Fruit fly (Drosophila melanogaster) whole organism, embryonic: Measurements from ENCODE around the gene CG17364.

Source experiments
- Ada2b ChIP-seq: fragments of 200-800 bp; sonication (Bioruptor generic); IDR thresholded peaks from 2 replicates; pipeline ENCODE4 v1.3.6; 2022; ENCODE audit warnings: missing biosample characterization, missing genetic modification characterization
- Awh ChIP-seq: fragments of 200-800 bp; sonication (Bioruptor generic); IDR thresholded peaks from 2 replicates; pipeline ENCODE4, ENCODE4 v1.3.6; 2022; ENCODE audit warnings: missing biosample characterization, missing genetic modification characterization
- CG10565 ChIP-seq: fragments of 200-800 bp; sonication (Bioruptor generic); optimal IDR thresholded peaks from 3 replicates; lab custom pipeline; 2016; ENCODE audit warnings: missing biosample characterization, mild to moderate bottlenecking, missing genetic modification characterization
- CG11085 ChIP-seq: fragments of 200-800 bp; sonication (Bioruptor generic); IDR thresholded peaks from 2 replicates; pipeline ENCODE4 v1.3.6; 2022; ENCODE audit warnings: missing biosample characterization, missing genetic modification characterization
- CG11723 ChIP-seq: fragments of 200-800 bp; sonication (Bioruptor generic); optimal IDR thresholded peaks from 2 replicates; lab custom pipeline; 2017; ENCODE audit warnings: missing biosample characterization, mild to moderate bottlenecking, missing genetic modification characterization
- CG12299 ChIP-seq: fragments of 200-800 bp; sonication (Bioruptor generic); optimal IDR thresholded peaks from 2 replicates; lab custom pipeline; 2018; ENCODE audit warnings: missing biosample characterization, mild to moderate bottlenecking, missing genetic modification characterization
- CG1233 ChIP-seq: fragments of 200-800 bp; sonication (Bioruptor generic); optimal IDR thresholded peaks from 4 replicates; lab custom pipeline; 2018; ENCODE audit warnings: missing biosample characterization, mild to moderate bottlenecking, missing genetic modification characterization
- CG13123 ChIP-seq: fragments of 200-800 bp; sonication (Bioruptor generic); optimal IDR thresholded peaks from 2 replicates; lab custom pipeline; 2016; ENCODE audit warnings: missing biosample characterization, missing genetic modification characterization
- CG15479 ChIP-seq: fragments of 200-800 bp; sonication (Bioruptor generic); optimal IDR thresholded peaks from 3 replicates; lab custom pipeline; 2019; ENCODE audit warnings: missing biosample characterization, mild to moderate bottlenecking, missing genetic modification characterization, moderate library complexity
- CG15601 ChIP-seq: fragments of 200-800 bp; sonication (Bioruptor generic); optimal IDR thresholded peaks from 3 replicates; lab custom pipeline; 2019; ENCODE audit warnings: missing biosample characterization, mild to moderate bottlenecking, missing genetic modification characterization, moderate library complexity
- CG1647 ChIP-seq: fragments of 200-800 bp; sonication (Bioruptor generic); optimal IDR thresholded peaks from 3 replicates; lab custom pipeline; 2016; ENCODE audit warnings: missing biosample characterization, missing genetic modification characterization
- CG17186 ChIP-seq: fragments of 200-800 bp; sonication (Bioruptor generic); optimal IDR thresholded peaks from 3 replicates; lab custom pipeline; 2017; ENCODE audit warnings: missing biosample characterization, missing genetic modification reagents, missing genetic modification characterization
- CG18011 ChIP-seq: fragments of 200-800 bp; sonication (Bioruptor generic); optimal IDR thresholded peaks from 2 replicates; lab custom pipeline; 2017; ENCODE audit warnings: missing biosample characterization, missing genetic modification characterization, mild to moderate bottlenecking, moderate library complexity, missing genotype
- CG2116 ChIP-seq: fragments of 200-800 bp; sonication (Bioruptor generic); optimal IDR thresholded peaks from 3 replicates; lab custom pipeline; 2018; ENCODE audit warnings: missing biosample characterization, mild to moderate bottlenecking, missing genetic modification characterization
- CG30403 ChIP-seq: fragments of 200-800 bp; sonication (Bioruptor generic); optimal IDR thresholded peaks from 3 replicates; lab custom pipeline; 2016; ENCODE audit warnings: missing biosample characterization, missing genetic modification characterization
- CG33557 ChIP-seq: fragments of 200-800 bp; sonication (Bioruptor generic); optimal IDR thresholded peaks from 2 replicates; lab custom pipeline; 2019; ENCODE audit warnings: missing biosample characterization, mild to moderate bottlenecking, missing genetic modification characterization, moderate library complexity
- CG3726 ChIP-seq: fragments of 200-800 bp; sonication (Bioruptor generic); IDR thresholded peaks from 3 replicates; pipeline ENCODE4, ENCODE4 v1.3.6; 2022; ENCODE audit warnings: missing biosample characterization, missing genetic modification characterization
- CG42726 ChIP-seq: fragments of 200-800 bp; sonication (Bioruptor generic); IDR thresholded peaks from 2 replicates; pipeline ENCODE4 v1.3.6; 2022; ENCODE audit warnings: missing biosample characterization, missing genetic modification characterization; ENCODE audit not compliant: partially characterized antibody
- CG4820 ChIP-seq: fragments of 200-800 bp; sonication (Bioruptor generic); optimal IDR thresholded peaks from 3 replicates; lab custom pipeline; 2016; ENCODE audit warnings: missing biosample characterization, missing genetic modification characterization
- CG8089 ChIP-seq: fragments of 200-800 bp; sonication (Bioruptor generic); optimal IDR thresholded peaks from 3 replicates; lab custom pipeline; 2016; ENCODE audit warnings: missing biosample characterization, missing genetic modification characterization
- CG8478 ChIP-seq: fragments of >200 bp; optimal IDR thresholded peaks from 2 replicates; lab custom pipeline; 2018
- CG8924 ChIP-seq: fragments of 200-800 bp; optimal IDR thresholded peaks from 3 replicates; lab custom pipeline; 2019; ENCODE audit warnings: missing biosample characterization, mild to moderate bottlenecking, missing genetic modification characterization, moderate library complexity
- CG9797 ChIP-seq: fragments of 200-800 bp; sonication (Bioruptor generic); optimal IDR thresholded peaks from 3 replicates; lab custom pipeline; 2018; ENCODE audit warnings: missing biosample characterization, mild to moderate bottlenecking, missing genetic modification characterization
- CkIIα-i1 ChIP-seq: fragments of 200-800 bp; sonication (Bioruptor generic); IDR thresholded peaks from 2 replicates; pipeline ENCODE4 v1.3.6; 2022; ENCODE audit warnings: missing biosample characterization, missing genetic modification characterization
- Dfd ChIP-seq, 2 experiments: fragments of >200 bp; optimal IDR thresholded peaks; 2 replicates each; lab custom pipeline; 2017; ENCODE audit warnings: missing biosample characterization in 2 of 2, missing genetic modification characterization in 2 of 2
- Dll ChIP-seq: fragments of 200-800 bp; sonication (Bioruptor generic); IDR thresholded peaks from 4 replicates; pipeline ENCODE4 v1.3.6; 2022; ENCODE audit warnings: missing biosample characterization, missing genetic modification characterization; ENCODE audit not compliant: partially characterized antibody
- Eip74EF ChIP-seq, 2 experiments: fragments of 200-800 bp in 1 of 2; fragments of >200 bp in 1 of 2; sonication (Bioruptor generic) in 1 of 2; optimal IDR thresholded peaks; 2 replicates each; lab custom pipeline; 2017 to 2019; ENCODE audit warnings: missing biosample characterization in 2 of 2, missing genetic modification characterization in 2 of 2, mild to moderate bottlenecking in 1 of 2, moderate library complexity in 1 of 2
- Gug ChIP-seq: fragments of 200-800 bp; sonication (Bioruptor generic); IDR thresholded peaks from 4 replicates; pipeline ENCODE4 v1.3.6; 2022; ENCODE audit warnings: missing biosample characterization, missing genetic modification characterization
- HLH4C ChIP-seq: fragments of 200-800 bp; sonication (Bioruptor generic); IDR thresholded peaks from 3 replicates; pipeline ENCODE4 v1.3.6; 2022; ENCODE audit warnings: missing biosample characterization, missing genetic modification characterization; ENCODE audit not compliant: partially characterized antibody
- Hr3 ChIP-seq: fragments of 200-800 bp; sonication (Bioruptor generic); optimal IDR thresholded peaks from 3 replicates; lab custom pipeline; 2016; ENCODE audit warnings: missing biosample characterization, missing genetic modification characterization
- Myb ChIP-seq: fragments of 200-800 bp; sonication (Bioruptor generic); optimal IDR thresholded peaks from 2 replicates; lab custom pipeline; 2016; ENCODE audit warnings: missing biosample characterization, missing genetic modification characterization
- Xrp1 ChIP-seq: fragments of 200-800 bp; sonication (Bioruptor generic); IDR thresholded peaks from 2 replicates; pipeline ENCODE4 v1.3.6; 2022; ENCODE audit warnings: missing biosample characterization, missing genetic modification characterization
- ara ChIP-seq: fragments of 200-800 bp; sonication (Bioruptor generic); IDR thresholded peaks from 2 replicates; pipeline ENCODE4 v1.3.6; 2022; ENCODE audit warnings: missing biosample characterization, missing genetic modification characterization
- caup ChIP-seq: fragments of 200-800 bp; sonication (Bioruptor generic); optimal IDR thresholded peaks from 3 replicates; lab custom pipeline; 2017; ENCODE audit warnings: missing biosample characterization, mild to moderate bottlenecking, missing genetic modification characterization, moderate library complexity; ENCODE audit not compliant: severe bottlenecking
- ci ChIP-seq: fragments of 200-800 bp; sonication (Bioruptor generic); IDR thresholded peaks from 3 replicates; pipeline ENCODE4 v1.3.6; 2022; ENCODE audit warnings: missing biosample characterization, missing genetic modification characterization
- dpn ChIP-seq, 2 experiments: fragments of 200-800 bp; sonication (Bioruptor generic); optimal IDR thresholded peaks; 3 replicates each; lab custom pipeline; 2016; ENCODE audit warnings: missing biosample characterization in 2 of 2, missing genetic modification characterization in 2 of 2
- fu2 ChIP-seq: fragments of 200-800 bp; sonication (Bioruptor generic); optimal IDR thresholded peaks from 2 replicates; lab custom pipeline; 2016; ENCODE audit warnings: missing biosample characterization, missing genetic modification characterization
- gce ChIP-seq: fragments of 200-800 bp; sonication (Bioruptor generic); IDR thresholded peaks from 3 replicates; pipeline ENCODE4 v1.3.6; 2022; ENCODE audit warnings: missing biosample characterization, missing genetic modification characterization
- gcm ChIP-seq: fragments of 200-800 bp; sonication (Bioruptor generic); optimal IDR thresholded peaks from 2 replicates; lab custom pipeline; 2019; ENCODE audit warnings: missing biosample characterization, mild to moderate bottlenecking, missing genetic modification characterization, moderate library complexity
- gt ChIP-seq: fragments of 200-800 bp; sonication (Bioruptor generic); IDR thresholded peaks from 2 replicates; pipeline ENCODE4 v1.3.6; 2022; ENCODE audit warnings: missing biosample characterization, missing genetic modification characterization
- onecut ChIP-seq: fragments of 200-800 bp; sonication (Bioruptor generic); IDR thresholded peaks from 2 replicates; pipeline ENCODE4 v1.3.6; 2022; ENCODE audit warnings: missing biosample characterization, missing genetic modification characterization
- org-1 ChIP-seq: fragments of 200-800 bp; sonication (Bioruptor generic); optimal IDR thresholded peaks from 2 replicates; lab custom pipeline; 2017; ENCODE audit warnings: missing biosample characterization, missing genetic modification characterization
- peb ChIP-seq: fragments of 200-800 bp; sonication (Bioruptor generic); IDR thresholded peaks from 2 replicates; pipeline ENCODE4 v1.3.6; 2022; ENCODE audit warnings: missing biosample characterization, missing genetic modification characterization
- pfk ChIP-seq: fragments of 200-800 bp; sonication (Bioruptor generic); optimal IDR thresholded peaks from 2 replicates; lab custom pipeline; 2018; ENCODE audit warnings: missing biosample characterization, mild to moderate bottlenecking, missing genetic modification characterization, moderate library complexity
- psq ChIP-seq: fragments of 200-800 bp; sonication (Bioruptor generic); optimal IDR thresholded peaks from 2 replicates; lab custom pipeline; 2017; ENCODE audit warnings: missing biosample characterization, missing genetic modification characterization
- run ChIP-seq: fragments of 200-800 bp; sonication (Bioruptor generic); optimal IDR thresholded peaks from 3 replicates; lab custom pipeline; 2018; ENCODE audit warnings: missing biosample characterization, mild to moderate bottlenecking, missing genetic modification characterization
- sens-2 ChIP-seq: fragments of 200-800 bp; sonication (Bioruptor generic); IDR thresholded peaks from 2 replicates; pipeline ENCODE4 v1.3.6; 2022; ENCODE audit warnings: missing biosample characterization, missing genetic modification characterization
- seq ChIP-seq: fragments of 200-800 bp; sonication (Bioruptor generic); IDR thresholded peaks from 2 replicates; pipeline ENCODE4 v1.3.6; 2022; ENCODE audit warnings: missing biosample characterization, missing genetic modification characterization
- sr ChIP-seq: fragments of 200-800 bp; sonication (Bioruptor generic); IDR thresholded peaks from 3 replicates; pipeline ENCODE4 v1.3.6; 2022; ENCODE audit warnings: missing biosample characterization, missing genetic modification characterization
- trem ChIP-seq: fragments of 200-800 bp; optimal IDR thresholded peaks from 3 replicates; lab custom pipeline; 2019; ENCODE audit warnings: missing biosample characterization, mild to moderate bottlenecking, missing genetic modification characterization, moderate library complexity
- z ChIP-seq: fragments of 200-800 bp; sonication (Bioruptor generic); IDR thresholded peaks from 3 replicates; pipeline ENCODE4 v1.3.6; 2022; ENCODE audit warnings: missing biosample characterization, missing genetic modification characterization

The CG17364 gene

DNA sequence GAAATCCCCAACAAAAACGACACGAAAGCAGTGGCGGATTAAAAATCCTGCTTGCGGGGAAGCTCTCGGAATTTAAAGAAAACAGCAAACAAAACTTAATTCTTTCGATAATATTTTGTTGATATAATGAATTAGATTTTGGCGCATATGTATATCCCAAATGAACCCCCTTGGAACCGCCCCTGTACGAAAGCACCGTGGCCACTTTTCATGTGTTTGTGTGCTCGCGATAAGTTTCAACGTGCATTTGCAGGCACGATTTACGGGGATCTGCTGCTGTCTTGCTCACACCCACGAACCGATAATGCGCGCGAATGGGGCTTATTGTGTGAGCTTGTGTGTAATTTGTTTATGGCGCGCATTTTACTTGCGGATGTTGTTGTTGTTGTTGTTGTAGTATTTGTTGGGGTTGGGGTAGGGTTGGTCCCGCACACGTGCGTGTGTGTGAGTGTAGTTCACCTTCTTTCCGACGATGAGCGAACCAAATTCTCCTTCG is 11.8 kb upstream of the CG17364 start (continued):
- TF ChIP-seq Hr3 (GFP tag; lab: Kevin White, UChicago) (peak; percentile 93), fu2 (GFP tag; lab: Kevin White, UChicago) (peak; percentile 93), sens-2 (peak; percentile 86), CG8089 (GFP tag; lab: Kevin White, UChicago) (peak; percentile 91), org-1 (GFP tag; lab: Kevin White, UChicago) (peak; percentile 93), CG4820 (GFP tag; lab: Kevin White, UChicago) (peak; percentile 94), CkIIα-i1 (GFP tag; lab: Robert Waterston, UW) (peak; percentile 83), Awh (GFP tag; lab: Robert Waterston, UW) (peak; percentile 87), CG30403 (peak; percentile 97), CG11723 (GFP tag; lab: Kevin White, UChicago) (peak; percentile 94), Ada2b (GFP tag; lab: Robert Waterston, UW) (peak; percentile 97), onecut (GFP tag; lab: Robert Waterston, UW) (peak; percentile 90), ci (peak; percentile 98), gt (peak; percentile 78), CG42726 (GFP tag; lab: Robert Waterston, UW) (no peak), CG13123 (peak; percentile 90), CG15479 (GFP tag; lab: Kevin White, UChicago) (no peak), trem (tag; lab: Kevin White, UChicago) (peak; percentile 81), CG33557 (GFP tag; lab: Kevin White, UChicago) (peak; percentile 53), CG2116 (GFP tag; lab: Kevin White, UChicago) (peak; percentile 58), Eip74EF (GFP tag; optimal IDR thresholded peaks at IDR 0.05; lab: Kevin White, UChicago) (peak in 1 of 2 experiments; percentile 91), CG17186 (GFP tag; lab: Kevin White, UChicago) (peak; percentile 72), HLH4C (GFP tag; lab: Robert Waterston, UW) (no peak), pfk (GFP tag; lab: Kevin White, UChicago) (no peak), dpn (GFP tag; optimal IDR thresholded peaks at IDR 0.05; lab: Kevin White, UChicago) (peak; percentile 97), Myb (GFP tag; lab: Kevin White, UChicago) (peak; percentile 86), sr (peak; percentile 75; the same call in 2 of the 3 replicates), seq (peak; percentile 94), gcm (GFP tag; lab: Kevin White, UChicago) (peak; percentile 92), CG1647 (GFP tag; lab: Kevin White, UChicago) (peak; percentile 96), CG8924 (peak; percentile 94), CG3726 (GFP tag; lab: Robert Waterston, UW) (peak; percentile 82; the same call in 2 of the 3 replicates), CG1233 (GFP tag; lab: Kevin White, UChicago) (peak; percentile 93), psq (GFP tag; lab: Kevin White, UChicago) (peak; percentile 85), peb (GFP tag; lab: Robert Waterston, UW) (peak; percentile 86), CG18011 (GFP tag; lab: Kevin White, UChicago) (peak; percentile 78), Gug (GFP tag; lab: Robert Waterston, UW) (peak; percentile 79), CG10565 (GFP tag; lab: Kevin White, UChicago) (peak; percentile 87), Dfd (GFP tag; optimal IDR thresholded peaks at IDR 0.05; lab: Kevin White, UChicago) (no peak), run (tag; lab: Kevin White, UChicago) (peak; percentile 86), ara (GFP tag; lab: Robert Waterston, UW) (peak; percentile 91), z (no peak), CG12299 (tag; lab: Kevin White, UChicago) (peak; percentile 89), Xrp1 (peak; percentile 93), CG11085 (GFP tag; lab: Robert Waterston, UW) (peak; percentile 87), CG15601 (tag; lab: Kevin White, UChicago) (peak; percentile 92), caup (GFP tag; lab: Kevin White, UChicago) (peak; percentile 95), Dll (GFP tag; lab: Robert Waterston, UW) (no peak), gce (GFP tag; lab: Robert Waterston, UW) (peak; percentile 93), CG9797 (GFP tag; lab: Kevin White, UChicago) (peak; percentile 37), CG8478 (lab: Kevin White, UChicago) (no peak)
